Fruit fly (Drosophila melanogaster): ENCODE results near the gene Dtd.

The Dtd gene

dm6 chr3R:11418568-11418967 is 11.3 kb upstream of the Dtd start, which contains the start of the genes bumpel and CG45676:
Gene bumpel (minus strand): TSS chr3R:11418668.
Gene CG45676 (plus strand): TSS chr3R:11418885.
- TF ChIP-seq CG15073 (GFP tag; optimal IDR thresholded peaks at IDR 0.05): no peak
- TF ChIP-seq pros (GFP tag; optimal IDR thresholded peaks at IDR 0.05): no peak
- no peak for TF ChIP-seq Bteb2 (GFP tag; optimal IDR thresholded peaks at IDR 0.05)
- TF ChIP-seq ttk (GFP tag; IDR thresholded peaks at IDR 0.05): no peak
- TF ChIP-seq inv (GFP tag; IDR thresholded peaks at IDR 0.05; ENCODE audit: partially characterized antibody): no peak
- TF ChIP-seq CG11560 (tag; IDR thresholded peaks at IDR 0.05): no peak
- no peak for TF ChIP-seq CG31224 (GFP tag; IDR thresholded peaks at IDR 0.05)
- TF ChIP-seq pnt (GFP tag; optimal IDR thresholded peaks at IDR 0.05): no peak
- no peak for TF ChIP-seq B-H2 (GFP tag; optimal IDR thresholded peaks at IDR 0.05)
- TF ChIP-seq CG10147 (GFP tag; optimal IDR thresholded peaks at IDR 0.05): no peak
- TF ChIP-seq CG7839 (tag; optimal IDR thresholded peaks at IDR 0.05): no peak
- no peak for TF ChIP-seq CG2875 (GFP tag; optimal IDR thresholded peaks at IDR 0.05)
- no peak for TF ChIP-seq az2 (GFP tag; optimal IDR thresholded peaks at IDR 0.05)
- TF ChIP-seq Hmx (GFP tag; optimal IDR thresholded peaks at IDR 0.05): no peak

DNA sequence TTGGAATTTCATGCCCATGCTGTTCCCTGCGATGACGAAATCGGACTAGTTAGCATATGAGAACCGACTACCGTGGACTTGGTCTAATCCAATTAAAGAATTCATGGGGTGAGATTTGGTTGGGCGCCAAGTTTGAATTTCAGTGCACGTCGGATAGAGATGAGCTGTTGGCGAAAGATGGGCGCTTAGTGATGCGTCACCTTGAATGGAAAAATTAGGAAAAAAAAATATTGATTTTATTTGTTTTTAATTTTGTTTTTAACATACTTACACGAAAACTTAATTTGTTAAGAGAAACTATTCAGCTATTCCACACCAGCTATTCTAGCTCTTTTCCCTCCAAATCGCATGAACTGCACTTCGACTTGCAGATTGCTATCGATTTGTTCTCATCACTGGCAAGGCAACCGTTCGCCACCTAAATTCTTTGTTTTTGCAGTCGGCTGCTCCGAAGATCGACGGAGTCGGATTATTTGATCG is 8.2 kb upstream of the Dtd start, which contains the start of the genes ninaG and Sptz:
Gene ninaG (minus strand): TSS at position 51 of the 480 bp plus-strand sequence.
Gene Sptz (plus strand): TSS at position 450 of the 480 bp plus-strand sequence.
- TF ChIP-seq CG11398 (GFP tag; optimal IDR thresholded peaks at IDR 0.05) (peak; percentile 83), twi (tag; optimal IDR thresholded peaks at IDR 0.05) (no peak), CG5180 (GFP tag; optimal IDR thresholded peaks at IDR 0.05) (no peak), CG6854 (GFP tag; optimal IDR thresholded peaks at IDR 0.05) (peak; percentile 11), sr (GFP tag; IDR thresholded peaks at IDR 0.05) (peak; percentile 64; the same call in 1 of the 3 replicates), ssp (GFP tag; IDR thresholded peaks at IDR 0.05) (peak; percentile 91), Trl (optimal IDR thresholded peaks at IDR 0.05) (no peak), Trl (GFP tag; optimal IDR thresholded peaks at IDR 0.05) (peak; percentile 96), CG2712 (tag; optimal IDR thresholded peaks at IDR 0.05) (peak; percentile 94), CG33213 (GFP tag; optimal IDR thresholded peaks at IDR 0.05) (peak; percentile 93), Sox100B (GFP tag; optimal IDR thresholded peaks at IDR 0.05) (no peak), rib (GFP tag; IDR thresholded peaks at IDR 0.05) (peak; percentile 83), CG3726 (GFP tag; IDR thresholded peaks at IDR 0.05) (peak; percentile 87; the same call in 2 of the 3 replicates), chinmo (GFP tag; IDR thresholded peaks at IDR 0.05; ENCODE audit: partially characterized antibody) (0 out of 4 replicates have a peak, but pooled peaks have one; percentile 52), Jarid2 (GFP tag; optimal IDR thresholded peaks at IDR 0.05) (peak; percentile 67), E2f1 (GFP tag; IDR thresholded peaks at IDR 0.05) (peak; percentile 94), CG6254 (GFP tag; optimal IDR thresholded peaks at IDR 0.05) (peak; percentile 66), CG14014 (GFP tag; IDR thresholded peaks at IDR 0.05) (peak; percentile 91), fd102C (GFP tag; optimal IDR thresholded peaks at IDR 0.05) (peak; percentile 52), HLH3B (GFP tag; IDR thresholded peaks at IDR 0.05) (peak; percentile 95), CG15073 (GFP tag; optimal IDR thresholded peaks at IDR 0.05) (peak; percentile 63), CG7357 (GFP tag; IDR thresholded peaks at IDR 0.05) (peak; percentile 89), CG13296 (GFP tag; optimal IDR thresholded peaks at IDR 0.05) (peak; percentile 70), CG34376 (GFP tag; optimal IDR thresholded peaks at IDR 0.05) (peak; percentile 74), CG10462 (GFP tag; optimal IDR thresholded peaks at IDR 0.05) (peak; percentile 95), wdn (GFP tag; IDR thresholded peaks at IDR 0.05) (peak; percentile 83), prd (optimal IDR thresholded peaks at IDR 0.05) (no peak), prd (GFP tag; IDR thresholded peaks at IDR 0.05) (peak; percentile 99), trem (tag; optimal IDR thresholded peaks at IDR 0.05) (peak; percentile 84), CG3847 (GFP tag; IDR thresholded peaks at IDR 0.05) (peak; percentile 95), zfh2 (GFP tag; optimal IDR thresholded peaks at IDR 0.05) (peak; percentile 97), esg (GFP tag; conservative IDR thresholded peaks at IDR 0.05) (peak; percentile 96), slou (GFP tag; optimal IDR thresholded peaks at IDR 0.05) (peak; percentile 89), lola (GFP tag; optimal IDR thresholded peaks at IDR 0.05) (peak in 1 of 3 experiments; percentile 92), CG7839 (tag; optimal IDR thresholded peaks at IDR 0.05) (peak; percentile 92), Dek (tag; optimal IDR thresholded peaks at IDR 0.05) (peak; percentile 90), danr (GFP tag; IDR thresholded peaks at IDR 0.05) (peak; percentile 88), CG13287 (GFP tag; IDR thresholded peaks at IDR 0.05; ENCODE audit: partially characterized antibody) (peak; percentile 64)

All from whole organism, embryonic.